Worm (Caenorhabditis elegans) whole organism, L1 larva: ENCODE measurements around the gene T04G9.6.

ENCODE experiments used
- C04F5.9 ChIP-seq: sonication (generic microtip); optimal IDR thresholded peaks from 2 replicates; lab custom pipeline; 2016; ENCODE audit warnings: missing genetic modification characterization, missing compliant biosample characterization
- C16A3.4 ChIP-seq: fragments of 150-350 bp; optimal IDR thresholded peaks from 2 replicates; lab custom pipeline; 2014; ENCODE audit warnings: missing biosample characterization, missing genetic modification characterization
- C34B4.2 ChIP-seq: sonication (generic microtip); optimal IDR thresholded peaks from 2 replicates; lab custom pipeline; 2017; ENCODE audit warnings: mild to moderate bottlenecking, missing genetic modification characterization, missing compliant biosample characterization
- F16B12.6 ChIP-seq: fragments of 150-350 bp; optimal IDR thresholded peaks from 2 replicates; lab custom pipeline; 2014; ENCODE audit warnings: missing biosample characterization, missing genetic modification characterization
- Y116A8C.19 ChIP-seq: sonication (generic microtip); optimal IDR thresholded peaks from 2 replicates; lab custom pipeline; 2016; ENCODE audit warnings: missing compliant biosample characterization, missing genetic modification characterization, borderline replicate concordance
- alr-1 ChIP-seq: fragments of 200-800 bp; sonication (Bioruptor generic); optimal IDR thresholded peaks from 2 replicates; lab custom pipeline; 2018; ENCODE audit warnings: borderline replicate concordance, mild to moderate bottlenecking, missing genetic modification characterization, missing compliant biosample characterization
- ama-1 ChIP-seq: fragments of 150-350 bp; optimal IDR thresholded peaks from 2 replicates; lab custom pipeline; 2014
- blmp-1 ChIP-seq: fragments of 150-350 bp; optimal IDR thresholded peaks from 2 replicates; lab custom pipeline; 2014; ENCODE audit warnings: missing biosample characterization, missing genetic modification characterization
- ceh-88 ChIP-seq: fragments of 200-800 bp; sonication (Bioruptor generic); IDR thresholded peaks from 2 replicates; pipeline ENCODE4 v1.3.6; 2022; ENCODE audit warnings: missing genetic modification characterization, missing compliant biosample characterization
- ceh-90 ChIP-seq: sonication (generic microtip); optimal IDR thresholded peaks from 2 replicates; lab custom pipeline; 2016; ENCODE audit warnings: missing genetic modification characterization, missing compliant biosample characterization
- dsc-1 ChIP-seq: sonication (generic microtip); optimal IDR thresholded peaks from 2 replicates; lab custom pipeline; 2016; ENCODE audit warnings: mild to moderate bottlenecking, missing genetic modification characterization, missing compliant biosample characterization
- efl-3 ChIP-seq: fragments of 200-800 bp; sonication (Bioruptor generic); optimal IDR thresholded peaks from 2 replicates; lab custom pipeline; 2018; ENCODE audit warnings: mild to moderate bottlenecking, missing genetic modification characterization, missing compliant biosample characterization
- egl-13 ChIP-seq: sonication (generic microtip); optimal IDR thresholded peaks from 2 replicates; lab custom pipeline; 2016; ENCODE audit warnings: missing genotype, missing genetic modification reagents, missing genetic modification characterization, missing compliant biosample characterization
- elt-3 ChIP-seq, 6 experiments: fragments of 150-350 bp in 1 of 6; sonication (generic microtip); optimal IDR thresholded peaks; 2 replicates each; lab custom pipeline; 2017 to 2018; ENCODE audit warnings: missing biosample characterization in 6 of 6, missing genetic modification characterization in 6 of 6, inconsistent platforms in 1 of 6
- fkh-4 ChIP-seq: sonication (generic microtip); optimal IDR thresholded peaks from 2 replicates; lab custom pipeline; 2016; ENCODE audit warnings: missing compliant biosample characterization, missing genetic modification characterization, borderline replicate concordance
- fkh-8 ChIP-seq: sonication (generic microtip); optimal IDR thresholded peaks from 2 replicates; lab custom pipeline; 2016; ENCODE audit warnings: mild to moderate bottlenecking, missing genetic modification characterization, missing compliant biosample characterization
- fos-1 ChIP-seq: fragments of 150-350 bp; optimal IDR thresholded peaks from 2 replicates; lab custom pipeline; 2014; ENCODE audit warnings: missing biosample characterization, missing genetic modification characterization
- grh-1 ChIP-seq: fragments of 200-800 bp; sonication (Bioruptor generic); IDR thresholded peaks from 2 replicates; pipeline ENCODE4 v1.3.6; 2022; ENCODE audit warnings: missing genetic modification reagents, missing genetic modification characterization, missing compliant biosample characterization
- hlh-4 ChIP-seq: sonication (generic microtip); optimal IDR thresholded peaks from 2 replicates; lab custom pipeline; 2016; ENCODE audit warnings: mild to moderate bottlenecking, missing genetic modification characterization, missing compliant biosample characterization
- hpl-2 ChIP-seq: fragments of 150-350 bp; optimal IDR thresholded peaks from 2 replicates; lab custom pipeline; 2014; ENCODE audit warnings: missing biosample characterization, missing genetic modification reagents, missing genetic modification characterization
- jun-1 ChIP-seq: fragments of 150-350 bp; optimal IDR thresholded peaks from 2 replicates; lab custom pipeline; 2014; ENCODE audit warnings: missing biosample characterization, missing genetic modification reagents, missing genetic modification characterization
- lin-15B ChIP-seq: fragments of 150-350 bp; sonication (generic microtip); optimal IDR thresholded peaks from 3 replicates; lab custom pipeline; 2014; ENCODE audit warnings: missing biosample characterization, missing genetic modification characterization
- lin-35 ChIP-seq, 2 experiments: fragments of 150-350 bp; optimal IDR thresholded peaks; 2 replicates each; lab custom pipeline; 2014; ENCODE audit warnings: missing biosample characterization in 2 of 2, missing genetic modification characterization in 2 of 2, missing genetic modification reagents in 2 of 2
- lsy-2 ChIP-seq, 2 experiments: fragments of 150-350 bp; optimal IDR thresholded peaks; 2 replicates each; lab custom pipeline; 2014; ENCODE audit warnings: missing biosample characterization in 2 of 2, missing genetic modification characterization in 2 of 2
- mdl-1 ChIP-seq, 2 experiments: fragments of 150-350 bp; optimal IDR thresholded peaks; 2 replicates each; lab custom pipeline; 2014 to 2017; ENCODE audit warnings: missing biosample characterization in 2 of 2, missing genetic modification characterization in 2 of 2, inconsistent platforms in 1 of 2
- mep-1 ChIP-seq: fragments of 150-350 bp; optimal IDR thresholded peaks from 2 replicates; lab custom pipeline; 2014; ENCODE audit warnings: missing biosample characterization, missing genetic modification characterization
- nhr-12 ChIP-seq: sonication (generic microtip); optimal IDR thresholded peaks from 2 replicates; lab custom pipeline; 2017; ENCODE audit warnings: missing biosample characterization, missing genetic modification characterization
- nhr-19 ChIP-seq: fragments of 200-800 bp; sonication (Bioruptor generic); conservative IDR thresholded peaks from 2 replicates; pipeline ENCODE4 v1.3.6; 2022; ENCODE audit warnings: missing genetic modification characterization, missing compliant biosample characterization
- nhr-20 ChIP-seq: sonication (generic microtip); optimal IDR thresholded peaks from 2 replicates; lab custom pipeline; 2016; ENCODE audit warnings: mild to moderate bottlenecking, missing genetic modification characterization, missing compliant biosample characterization
- nhr-237 ChIP-seq: fragments of 150-350 bp; optimal IDR thresholded peaks from 2 replicates; lab custom pipeline; 2014; ENCODE audit warnings: missing biosample characterization, missing genetic modification characterization
- nhr-28 ChIP-seq: fragments of 150-350 bp; optimal IDR thresholded peaks from 2 replicates; lab custom pipeline; 2014; ENCODE audit warnings: missing biosample characterization, missing genetic modification characterization
- nhr-47 ChIP-seq: sonication (generic microtip); optimal IDR thresholded peaks from 2 replicates; lab custom pipeline; 2016; ENCODE audit warnings: mild to moderate bottlenecking, missing genetic modification characterization, moderate library complexity, missing compliant biosample characterization
- nhr-71 ChIP-seq: sonication (generic microtip); optimal IDR thresholded peaks from 2 replicates; lab custom pipeline; 2016; ENCODE audit warnings: mild to moderate bottlenecking, missing genetic modification characterization, moderate library complexity, missing compliant biosample characterization
- nhr-76 ChIP-seq: sonication (generic microtip); optimal IDR thresholded peaks from 2 replicates; lab custom pipeline; 2017; ENCODE audit warnings: missing biosample characterization, missing genetic modification characterization
- nhr-84 ChIP-seq: sonication (generic microtip); optimal IDR thresholded peaks from 2 replicates; lab custom pipeline; 2017; ENCODE audit warnings: missing biosample characterization, missing genetic modification characterization
- pax-3 ChIP-seq: fragments of 200-800 bp; sonication (Bioruptor generic); optimal IDR thresholded peaks from 2 replicates; lab custom pipeline; 2018; ENCODE audit warnings: mild to moderate bottlenecking, missing genetic modification characterization, moderate library complexity, missing compliant biosample characterization
- pqm-1 ChIP-seq: sonication (generic microtip); optimal IDR thresholded peaks from 3 replicates; lab custom pipeline; 2017; ENCODE audit warnings: missing biosample characterization, missing genetic modification characterization
- rnt-1 ChIP-seq: sonication (generic microtip); optimal IDR thresholded peaks from 2 replicates; lab custom pipeline; 2016; ENCODE audit warnings: mild to moderate bottlenecking, missing genetic modification characterization, moderate library complexity, missing compliant biosample characterization
- skn-1 ChIP-seq: fragments of 150-350 bp; optimal IDR thresholded peaks from 2 replicates; lab custom pipeline; 2014; ENCODE audit warnings: missing biosample characterization, missing genetic modification characterization
- snpc-4 ChIP-seq: fragments of 150-350 bp; optimal IDR thresholded peaks from 2 replicates; lab custom pipeline; 2014; ENCODE audit warnings: missing biosample characterization, missing genetic modification characterization
- sptf-1 ChIP-seq: fragments of 150-350 bp; optimal IDR thresholded peaks from 2 replicates; lab custom pipeline; 2014; ENCODE audit warnings: missing biosample characterization, missing genetic modification characterization
- sup-37 ChIP-seq: fragments of 200-800 bp; sonication (Bioruptor generic); optimal IDR thresholded peaks from 2 replicates; lab custom pipeline; 2018; ENCODE audit warnings: mild to moderate bottlenecking, missing genetic modification characterization, missing compliant biosample characterization
- swsn-7 ChIP-seq: sonication (generic microtip); optimal IDR thresholded peaks from 2 replicates; lab custom pipeline; 2016; ENCODE audit warnings: missing genetic modification characterization, missing compliant biosample characterization
- tlp-1 ChIP-seq: fragments of 150-350 bp; optimal IDR thresholded peaks from 2 replicates; lab custom pipeline; 2014; ENCODE audit warnings: missing biosample characterization, missing genetic modification characterization
- unc-62 ChIP-seq: fragments of 150-350 bp; optimal IDR thresholded peaks from 2 replicates; lab custom pipeline; 2014; ENCODE audit warnings: missing biosample characterization, missing genetic modification reagents, missing genetic modification characterization
- unc-86 ChIP-seq: sonication (generic microtip); optimal IDR thresholded peaks from 2 replicates; lab custom pipeline; 2016; ENCODE audit warnings: missing genetic modification characterization, missing compliant biosample characterization
- zag-1 ChIP-seq: fragments of 150-350 bp; optimal IDR thresholded peaks from 2 replicates; lab custom pipeline; 2014; ENCODE audit warnings: missing biosample characterization, missing genetic modification characterization
- zip-4 ChIP-seq: fragments of 200-800 bp; sonication (Bioruptor generic); optimal IDR thresholded peaks from 2 replicates; lab custom pipeline; 2018; ENCODE audit warnings: mild to moderate bottlenecking, missing genetic modification characterization, moderate library complexity, missing compliant biosample characterization
- ztf-11 ChIP-seq, 2 experiments: sonication (generic microtip); optimal IDR thresholded peaks; 2 replicates each; lab custom pipeline; 2016 to 2017; ENCODE audit warnings: missing genetic modification characterization in 2 of 2, missing biosample characterization in 1 of 2, missing compliant biosample characterization in 1 of 2

Gene T04G9.6

DNA sequence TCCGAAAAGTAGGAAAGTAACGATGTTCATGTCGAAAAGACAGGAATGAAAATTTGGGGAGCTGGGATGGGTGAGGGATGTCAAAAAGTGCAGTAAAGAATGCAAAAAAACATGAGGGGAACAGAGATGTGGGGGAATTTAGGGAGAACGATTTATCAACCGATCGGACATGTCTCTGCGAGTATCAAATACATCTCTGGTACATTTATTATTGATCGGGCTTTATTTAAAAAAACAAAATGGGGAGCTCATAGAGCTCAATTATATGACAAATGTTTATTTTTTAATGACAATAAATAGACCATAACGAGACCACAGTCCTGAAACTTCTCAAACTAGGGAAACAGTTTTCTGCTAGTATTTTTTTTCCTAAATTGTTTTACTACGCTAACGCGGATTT is 25.9 kb upstream of the T04G9.6 start, which contains the start of gene F25E2.2:
F25E2.2 (minus strand) TSS at position 101 of the 400 bp plus-strand sequence.
- no peak for TF ChIP-seq sptf-1 (tag; lab: Kevin White, UChicago)
- TF ChIP-seq lin-35 (GFP tag; optimal IDR thresholded peaks at IDR 0.05; lab: Kevin White, UChicago): no peak
- TF ChIP-seq nhr-76: no peak
- no peak for TF ChIP-seq ama-1 (lab: Kevin White, UChicago)
- no peak for TF ChIP-seq ceh-88
- no peak for TF ChIP-seq egl-13 (tag; lab: Kevin White, UChicago)
- no peak for TF ChIP-seq fkh-4
- no peak for TF ChIP-seq skn-1 (tag; lab: Kevin White, UChicago)
- TF ChIP-seq unc-62 (GFP tag; lab: Kevin White, UChicago): no peak
- no peak for TF ChIP-seq pax-3 (tag; lab: Kevin White, UChicago)
- TF ChIP-seq nhr-28 (tag; lab: Kevin White, UChicago): no peak
- TF ChIP-seq zag-1 (tag; lab: Kevin White, UChicago): no peak
- no peak for TF ChIP-seq lsy-2 (tag; optimal IDR thresholded peaks at IDR 0.05; lab: Kevin White, UChicago)
- TF ChIP-seq nhr-20: no peak
- TF ChIP-seq C04F5.9 (tag; lab: Kevin White, UChicago): no peak
- no peak for TF ChIP-seq ztf-11 (tag; optimal IDR thresholded peaks at IDR 0.05; lab: Kevin White, UChicago)
- TF ChIP-seq nhr-47 (tag; lab: Kevin White, UChicago): no peak

DNA sequence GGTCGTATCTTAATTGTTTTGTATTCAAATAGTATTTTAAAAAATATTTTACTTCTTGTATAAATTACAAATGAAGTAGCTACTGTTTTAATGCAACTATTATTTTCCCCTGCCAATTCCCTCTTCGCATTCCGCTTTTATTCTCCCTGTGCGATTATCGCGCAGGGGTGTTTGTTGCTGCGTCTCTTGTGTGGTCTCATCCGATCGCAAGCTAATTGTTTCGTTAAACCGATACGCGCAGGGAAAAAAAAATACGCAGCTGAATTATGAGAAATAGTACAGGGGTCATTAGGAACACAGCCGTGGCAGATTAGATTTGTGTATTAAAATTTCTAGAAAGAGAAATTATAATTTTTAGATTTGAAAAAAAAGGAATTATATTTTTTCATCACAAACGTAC is 21.8 kb upstream of the T04G9.6 start:
- no peak for TF ChIP-seq C34B4.2 (tag; lab: Kevin White, UChicago)
- TF ChIP-seq mdl-1 (tag; optimal IDR thresholded peaks at IDR 0.05; lab: Kevin White, UChicago): peak in 1 of 2 experiments; percentile 95
- peak; percentile 72 to 93 for TF ChIP-seq lin-35 (GFP tag; optimal IDR thresholded peaks at IDR 0.05; lab: Kevin White, UChicago)
- TF ChIP-seq fkh-4: peak; percentile 89
- peak; percentile 66 for TF ChIP-seq nhr-76
- TF ChIP-seq fos-1 (tag; lab: Kevin White, UChicago): peak; percentile 97
- TF ChIP-seq efl-3 (GFP tag; lab: Kevin White, UChicago): peak; percentile 95
- TF ChIP-seq pqm-1 (tag; lab: Kevin White, UChicago): peak; percentile 63
- TF ChIP-seq C16A3.4 (tag; lab: Kevin White, UChicago): peak; percentile 100
- peak; percentile 94 for TF ChIP-seq zip-4 (GFP tag; lab: Kevin White, UChicago)
- peak; percentile 99 for TF ChIP-seq nhr-47 (tag; lab: Kevin White, UChicago)
- TF ChIP-seq Y116A8C.19 (tag; lab: Kevin White, UChicago): peak; percentile 19
- TF ChIP-seq sptf-1 (tag; lab: Kevin White, UChicago): no peak
- peak; percentile 92 for TF ChIP-seq grh-1 (GFP tag; lab: Robert Waterston, UW)
- TF ChIP-seq F16B12.6 (tag; lab: Kevin White, UChicago): peak; percentile 61
- peak; percentile 100 for TF ChIP-seq mep-1 (tag; lab: Kevin White, UChicago)
- TF ChIP-seq C04F5.9 (tag; lab: Kevin White, UChicago): peak; percentile 93
- peak; percentile 97 for TF ChIP-seq hpl-2 (GFP tag; lab: Kevin White, UChicago)
- peak; percentile 59 for TF ChIP-seq blmp-1 (tag; lab: Kevin White, UChicago)
- no peak for TF ChIP-seq alr-1 (tag; lab: Kevin White, UChicago)
- TF ChIP-seq nhr-28 (tag; lab: Kevin White, UChicago): peak; percentile 79
- peak; percentile 96 for TF ChIP-seq unc-86 (tag; lab: Kevin White, UChicago)
- TF ChIP-seq skn-1 (tag; lab: Kevin White, UChicago): peak; percentile 100
- TF ChIP-seq tlp-1 (tag; lab: Kevin White, UChicago): no peak
- TF ChIP-seq nhr-84: peak; percentile 94
- peak; percentile 88 to 99 (median 95) for TF ChIP-seq elt-3 (tag; optimal IDR thresholded peaks at IDR 0.05; lab: Kevin White, UChicago)
- no peak for TF ChIP-seq unc-62 (GFP tag; lab: Kevin White, UChicago)
- TF ChIP-seq hlh-4 (tag; lab: Kevin White, UChicago): no peak
- TF ChIP-seq lsy-2 (tag; optimal IDR thresholded peaks at IDR 0.05; lab: Kevin White, UChicago): peak; percentile 94
- TF ChIP-seq rnt-1 (tag; lab: Kevin White, UChicago): peak; percentile 99
- peak; percentile 98 for TF ChIP-seq nhr-71 (tag; lab: Kevin White, UChicago)
- TF ChIP-seq swsn-7 (tag; lab: Kevin White, UChicago): peak; percentile 97
- peak; percentile 56 for TF ChIP-seq lin-15B (tag; lab: Kevin White, UChicago)
- TF ChIP-seq ceh-90 (tag; lab: Kevin White, UChicago): no peak
- peak; percentile 96 for TF ChIP-seq fkh-8 (tag; lab: Kevin White, UChicago)
- peak; percentile 97 for TF ChIP-seq nhr-19
- peak; percentile 100 for TF ChIP-seq dsc-1 (tag; lab: Kevin White, UChicago)
- peak; percentile 76 for TF ChIP-seq nhr-12
- TF ChIP-seq sup-37 (GFP tag; lab: Kevin White, UChicago): peak; percentile 88
- peak; percentile 94 for TF ChIP-seq snpc-4 (tag; lab: Kevin White, UChicago)
- no peak for TF ChIP-seq ama-1 (lab: Kevin White, UChicago)
- peak; percentile 85 to 96 for TF ChIP-seq ztf-11 (tag; optimal IDR thresholded peaks at IDR 0.05; lab: Kevin White, UChicago)
- TF ChIP-seq jun-1: peak; percentile 99
- TF ChIP-seq nhr-237 (tag; lab: Kevin White, UChicago): peak; percentile 98
- peak; percentile 90 for TF ChIP-seq pax-3 (tag; lab: Kevin White, UChicago)
- peak; percentile 95 for TF ChIP-seq egl-13 (tag; lab: Kevin White, UChicago)
